Fruit fly (Drosophila melanogaster): Measurements from ENCODE around the gene obst-E.
A peak's percentile ranks its signal among the peaks of the same experiment; 100 is the strongest.

obst-E gene

dm6 chr2L:5799435-5800387, 33.8 kb upstream of the obst-E start, which contains the start of gene CG9171 (continued):
- peak; percentile 14 for TF ChIP-seq dmrt99B (tag; optimal IDR thresholded peaks at IDR 0.05)
- no peak for TF ChIP-seq ATbp (GFP tag; optimal IDR thresholded peaks at IDR 0.05)
- peak; percentile 59 for TF ChIP-seq CTCF (GFP tag; optimal IDR thresholded peaks at IDR 0.05)
- peak in 1 of 3 experiments; percentile 96 for TF ChIP-seq lola (GFP tag; optimal IDR thresholded peaks at IDR 0.05)
- TF ChIP-seq CG18764 (GFP tag; optimal IDR thresholded peaks at IDR 0.05), result no peak
- no peak for TF ChIP-seq dati (GFP tag; IDR thresholded peaks at IDR 0.05)
- TF ChIP-seq Oaz (GFP tag; IDR thresholded peaks at IDR 0.05), result no peak
- TF ChIP-seq Dll (GFP tag; IDR thresholded peaks at IDR 0.05; ENCODE audit: partially characterized antibody), result peak; percentile 44; the same call in 3 of the 4 replicates
- TF ChIP-seq CG14860 (GFP tag; IDR thresholded peaks at IDR 0.05; ENCODE audit: partially characterized antibody), result 0 out of 3 replicates have a peak, but pooled peaks have one; percentile 15
- TF ChIP-seq Hr78 (GFP tag; optimal IDR thresholded peaks at IDR 0.05), result peak in 1 of 2 experiments; percentile 56
- no peak for TF ChIP-seq Doc2 (GFP tag; IDR thresholded peaks at IDR 0.05)
- TF ChIP-seq Sox102F (GFP tag; optimal IDR thresholded peaks at IDR 0.05), result peak; percentile 24
- 0 out of 2 replicates have a peak, but pooled peaks have one; percentile 9 for TF ChIP-seq Xrp1 (GFP tag; IDR thresholded peaks at IDR 0.05)
- TF ChIP-seq CG13287 (GFP tag; IDR thresholded peaks at IDR 0.05; ENCODE audit: partially characterized antibody), result peak; percentile 50
- peak; percentile 9 for TF ChIP-seq unpg (GFP tag; optimal IDR thresholded peaks at IDR 0.05)
- TF ChIP-seq CG12219 (GFP tag; optimal IDR thresholded peaks at IDR 0.05), result no peak
- peak; percentile 91 for TF ChIP-seq CG1603 (tag; optimal IDR thresholded peaks at IDR 0.05)
- TF ChIP-seq ac (GFP tag; optimal IDR thresholded peaks at IDR 0.05), result no peak
- peak; percentile 11; the same call in 1 of the 2 replicates for TF ChIP-seq tna (GFP tag; IDR thresholded peaks at IDR 0.05; ENCODE audit: partially characterized antibody)
- peak; percentile 41 for TF ChIP-seq slbo (GFP tag; IDR thresholded peaks at IDR 0.05)
- TF ChIP-seq CG32767 (GFP tag; IDR thresholded peaks at IDR 0.05), result no peak
- TF ChIP-seq NFAT (GFP tag; IDR thresholded peaks at IDR 0.05), result peak; percentile 61; the same call in 1 of the 2 replicates
- no peak for TF ChIP-seq CG8924 (tag; optimal IDR thresholded peaks at IDR 0.05)
- TF ChIP-seq psq (GFP tag; optimal IDR thresholded peaks at IDR 0.05), result peak; percentile 67
- TF ChIP-seq CG32532 (GFP tag; IDR thresholded peaks at IDR 0.05), result peak; percentile 28; the same call in 1 of the 2 replicates
- TF ChIP-seq nerfin-2 (GFP tag; IDR thresholded peaks at IDR 0.05; ENCODE audit: partially characterized antibody), result peak; percentile 45; the same call in 1 of the 2 replicates
- TF ChIP-seq CG10274 (GFP tag; optimal IDR thresholded peaks at IDR 0.05), result no peak
- no peak for TF ChIP-seq CG6813 (GFP tag; optimal IDR thresholded peaks at IDR 0.05)
- peak; percentile 98 for TF ChIP-seq CG7357 (GFP tag; IDR thresholded peaks at IDR 0.05)
- no peak for TF ChIP-seq Lim3 (GFP tag; IDR thresholded peaks at IDR 0.05)
- no peak for TF ChIP-seq CG4404 (GFP tag; IDR thresholded peaks at IDR 0.05)
- peak; percentile 14; the same call in 1 of the 3 replicates for TF ChIP-seq tgo (GFP tag; IDR thresholded peaks at IDR 0.05)
- TF ChIP-seq CG31224 (GFP tag; IDR thresholded peaks at IDR 0.05), result 0 out of 2 replicates have a peak, but pooled peaks have one; percentile 0
- peak; percentile 3 for TF ChIP-seq Hsf (GFP tag; optimal IDR thresholded peaks at IDR 0.05)
- peak; percentile 79 for TF ChIP-seq CG13894 (tag; optimal IDR thresholded peaks at IDR 0.05)
- no peak for TF ChIP-seq trh (GFP tag; optimal IDR thresholded peaks at IDR 0.05)
- TF ChIP-seq CG17568 (GFP tag; optimal IDR thresholded peaks at IDR 0.05), result no peak
- TF ChIP-seq otp (GFP tag; IDR thresholded peaks at IDR 0.05), result 0 out of 3 replicates have a peak, but pooled peaks have one; percentile 13
- TF ChIP-seq mirr (GFP tag; optimal IDR thresholded peaks at IDR 0.05), result peak; percentile 70
- TF ChIP-seq ranshi (GFP tag; IDR thresholded peaks at IDR 0.05), result 0 out of 2 replicates have a peak, but pooled peaks have one; percentile 29
- no peak for TF ChIP-seq ato (GFP tag; IDR thresholded peaks at IDR 0.05; ENCODE audit: partially characterized antibody)
- TF ChIP-seq maf-S (GFP tag; optimal IDR thresholded peaks at IDR 0.05), result no peak
- TF ChIP-seq CG9932 (GFP tag; IDR thresholded peaks at IDR 0.05), result peak; percentile 65
- no peak for TF ChIP-seq CG10565 (GFP tag; optimal IDR thresholded peaks at IDR 0.05)
- no peak for TF ChIP-seq CG2129 (GFP tag; IDR thresholded peaks at IDR 0.05; ENCODE audit: partially characterized antibody)
- TF ChIP-seq Dek (tag; optimal IDR thresholded peaks at IDR 0.05), result peak; percentile 54
- TF ChIP-seq ara (GFP tag; IDR thresholded peaks at IDR 0.05), result no peak; the same call in 1 of the 2 replicates

Data from whole organism, embryonic.